Fruit fly (Drosophila melanogaster) Kc167 (cell line): ENCODE data around the gene RpS19a.

ENCODE experiments used
- Myc ChIP-seq: fragments of >200 bp; optimal IDR thresholded peaks from 2 replicates; lab custom pipeline; 2017; ENCODE audit warnings: missing external identifiers
- Sin3A ChIP-seq: fragments of >200 bp; optimal IDR thresholded peaks from 2 replicates; lab custom pipeline; 2018; ENCODE audit warnings: missing external identifiers
- h ChIP-seq: fragments of >200 bp; optimal IDR thresholded peaks from 3 replicates; lab custom pipeline; 2018; ENCODE audit warnings: missing external identifiers
- insv ChIP-seq: fragments of >200 bp; optimal IDR thresholded peaks from 3 replicates; lab custom pipeline; 2018; ENCODE audit warnings: missing external identifiers
- psq ChIP-seq: fragments of >200 bp; optimal IDR thresholded peaks from 2 replicates; lab custom pipeline; 2017; ENCODE audit warnings: missing external identifiers
- ttk ChIP-seq: sonication (Bioruptor generic); optimal IDR thresholded peaks from 2 replicates; lab custom pipeline; 2017; ENCODE audit warnings: missing external identifiers

DNA sequence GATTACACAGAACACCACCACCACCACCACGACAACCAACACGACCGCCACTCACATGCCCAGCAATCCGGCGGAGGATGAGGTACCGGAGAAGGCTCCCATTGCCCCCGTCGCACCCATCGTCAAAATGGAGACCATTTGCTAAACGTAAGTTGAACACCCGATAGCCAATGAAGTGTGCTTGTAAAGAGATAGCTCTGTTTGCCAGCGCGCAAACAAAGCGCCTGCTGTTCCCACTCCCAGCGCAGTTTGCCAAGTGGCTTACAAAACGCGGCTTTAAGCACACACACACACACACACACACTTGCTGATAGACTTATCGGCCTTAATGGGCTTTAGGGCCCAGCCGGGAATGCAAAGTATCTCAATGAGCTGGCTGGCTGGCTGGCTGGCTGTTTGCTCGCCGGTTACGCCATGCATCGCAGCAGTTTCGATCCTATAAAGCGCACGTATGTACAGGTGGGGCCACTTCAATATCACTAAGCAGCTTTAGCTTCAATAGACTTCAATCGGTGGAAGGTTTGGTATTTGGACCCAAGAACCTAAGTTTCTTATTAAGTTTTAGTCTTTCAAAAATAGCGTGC is 5.8 kb downstream of the RpS19a start:
- TF ChIP-seq ttk (lab: Kevin White, UChicago) (no peak), Sin3A (no peak), Myc (lab: Kevin White, UChicago) (no peak), h (lab: Kevin White, UChicago) (no peak), psq (no peak), insv (no peak)
